Fruit fly (Drosophila melanogaster) whole organism, pupa: ENCODE results near the gene CG33702.

Experiments
- CG12605 ChIP-seq: fragments of 200-800 bp; sonication (Bioruptor generic); IDR thresholded peaks from 2 replicates; pipeline ENCODE4 v1.3.6; 2022; ENCODE audit warnings: missing biosample characterization, missing genetic modification characterization
- CG13204 ChIP-seq: fragments of 200-800 bp; sonication (Bioruptor generic); optimal IDR thresholded peaks from 2 replicates; lab custom pipeline; 2018; ENCODE audit warnings: missing biosample characterization, mild to moderate bottlenecking, missing genetic modification characterization, moderate library complexity
- CG15710 ChIP-seq: fragments of 200-800 bp; sonication (Bioruptor generic); optimal IDR thresholded peaks from 2 replicates; lab custom pipeline; 2018; ENCODE audit warnings: missing biosample characterization, mild to moderate bottlenecking, missing genetic modification characterization, moderate library complexity
- CG17806 ChIP-seq: fragments of 200-800 bp; sonication (Bioruptor generic); optimal IDR thresholded peaks from 2 replicates; lab custom pipeline; 2018; ENCODE audit warnings: missing biosample characterization, mild to moderate bottlenecking, missing genetic modification characterization, moderate library complexity
- CG32121 ChIP-seq: fragments of 200-800 bp; sonication (Bioruptor generic); IDR thresholded peaks from 2 replicates; pipeline ENCODE4 v1.3.6; 2022; ENCODE audit warnings: missing biosample characterization, missing genetic modification characterization
- CG4496 ChIP-seq: fragments of 200-800 bp; sonication (Bioruptor generic); IDR thresholded peaks from 3 replicates; pipeline ENCODE4 v1.3.6; 2022; ENCODE audit warnings: missing biosample characterization, missing genetic modification characterization
- D1 ChIP-seq: fragments of 200-800 bp; sonication (Bioruptor generic); optimal IDR thresholded peaks from 2 replicates; lab custom pipeline; 2018; ENCODE audit warnings: missing biosample characterization, mild to moderate bottlenecking, missing genetic modification characterization, moderate library complexity
- EcR ChIP-seq: fragments of 200-800 bp; sonication (Bioruptor generic); optimal IDR thresholded peaks from 3 replicates; lab custom pipeline; 2019; ENCODE audit warnings: missing biosample characterization, missing genetic modification characterization, mild to moderate bottlenecking, moderate library complexity, missing genetic modification reagents
- Pif1B ChIP-seq: fragments of 200-800 bp; sonication (Bioruptor generic); optimal IDR thresholded peaks from 3 replicates; lab custom pipeline; 2016; ENCODE audit warnings: missing biosample characterization, missing genetic modification characterization
- rn ChIP-seq: fragments of 200-800 bp; sonication (Bioruptor generic); IDR thresholded peaks from 2 replicates; pipeline ENCODE4 v1.3.6; 2022; ENCODE audit warnings: missing biosample characterization, missing genetic modification characterization

DNA sequence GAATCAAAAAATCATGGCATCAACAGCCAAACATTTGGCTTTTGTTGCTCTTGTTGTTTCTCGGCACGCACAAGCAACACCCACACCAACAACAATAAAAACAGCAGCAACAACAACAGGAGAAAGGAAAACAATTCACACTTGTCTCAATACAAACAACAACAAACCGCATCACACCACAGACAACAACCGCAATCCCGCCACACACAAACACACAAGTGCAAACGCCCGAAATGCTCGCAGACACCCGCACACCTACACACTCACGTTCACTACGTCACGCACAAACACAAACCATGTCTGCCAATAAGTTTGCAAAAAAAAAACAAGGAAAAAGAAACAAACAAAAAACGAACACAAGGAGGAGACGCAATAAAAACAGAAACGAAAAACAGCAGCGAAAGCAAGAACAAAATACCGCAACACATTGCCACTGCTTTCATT lies 45.4 kb downstream of the CG33702 start:
- TF ChIP-seq Pif1B (GFP tag; lab: Kevin White, UChicago) (no peak), D1 (tag; lab: Kevin White, UChicago) (no peak), CG15710 (tag; lab: Kevin White, UChicago) (peak; percentile 35), CG32121 (peak; percentile 43; the same call in 1 of the 2 replicates), CG17806 (tag; lab: Kevin White, UChicago) (no peak), rn (no peak), CG12605 (GFP tag; lab: Robert Waterston, UW) (peak; percentile 72; the same call in 1 of the 2 replicates), CG4496 (peak; percentile 75), EcR (GFP tag; lab: Kevin White, UChicago) (no peak), CG13204 (GFP tag; lab: Kevin White, UChicago) (peak; percentile 57)
